Fruit fly (Drosophila melanogaster) whole organism, embryonic: ENCODE measurements around the gene CG4267.

Experiments used
- ATbp ChIP-seq: fragments of 200-800 bp; sonication (Bioruptor generic); optimal IDR thresholded peaks from 2 replicates; lab custom pipeline; 2017; ENCODE audit warnings: missing biosample characterization, mild to moderate bottlenecking, missing genetic modification characterization, missing genetic modification reagents
- C15 ChIP-seq: fragments of 200-800 bp; sonication (Bioruptor generic); IDR thresholded peaks from 3 replicates; pipeline ENCODE4 v1.3.6; 2022; ENCODE audit warnings: missing biosample characterization, missing genetic modification characterization
- CG10274 ChIP-seq: fragments of 200-800 bp; sonication (Bioruptor generic); optimal IDR thresholded peaks from 3 replicates; lab custom pipeline; 2017; ENCODE audit warnings: missing biosample characterization, mild to moderate bottlenecking, missing genetic modification characterization
- CG10979 ChIP-seq: fragments of 200-800 bp; sonication (Bioruptor generic); optimal IDR thresholded peaks from 2 replicates; lab custom pipeline; 2018; ENCODE audit warnings: missing biosample characterization, mild to moderate bottlenecking, missing genetic modification characterization, moderate library complexity
- CG12391 ChIP-seq: fragments of 200-800 bp; sonication (Bioruptor generic); optimal IDR thresholded peaks from 3 replicates; lab custom pipeline; 2018; ENCODE audit warnings: missing biosample characterization, mild to moderate bottlenecking, missing genetic modification characterization, moderate library complexity
- CG14014 ChIP-seq: fragments of 200-800 bp; sonication (Bioruptor generic); IDR thresholded peaks from 2 replicates; pipeline ENCODE4 v1.3.6; 2022; ENCODE audit warnings: missing biosample characterization, missing genetic modification characterization
- CG14965 ChIP-seq: fragments of 200-800 bp; sonication (Bioruptor generic); optimal IDR thresholded peaks from 2 replicates; lab custom pipeline; 2016; ENCODE audit warnings: missing biosample characterization, missing genetic modification characterization, borderline replicate concordance
- CG15514 ChIP-seq: fragments of 200-800 bp; sonication (Bioruptor generic); optimal IDR thresholded peaks from 3 replicates; lab custom pipeline; 2017; ENCODE audit warnings: missing biosample characterization, missing genetic modification characterization, mild to moderate bottlenecking, moderate library complexity, missing genetic modification reagents
- CG16813 ChIP-seq: fragments of 200-800 bp; sonication (Bioruptor generic); IDR thresholded peaks from 3 replicates; pipeline ENCODE4 v1.3.6; 2022; ENCODE audit warnings: missing biosample characterization, missing genetic modification characterization; ENCODE audit not compliant: partially characterized antibody
- CG16815 ChIP-seq: fragments of 200-800 bp; sonication (Bioruptor generic); optimal IDR thresholded peaks from 3 replicates; lab custom pipeline; 2017; ENCODE audit warnings: missing biosample characterization, mild to moderate bottlenecking, missing genetic modification characterization
- CG1832 ChIP-seq: fragments of 200-800 bp; sonication (Bioruptor generic); optimal IDR thresholded peaks from 2 replicates; lab custom pipeline; 2017; ENCODE audit warnings: missing biosample characterization, mild to moderate bottlenecking, missing genetic modification characterization, inconsistent platforms
- CG18764 ChIP-seq: fragments of 200-800 bp; sonication (Bioruptor generic); optimal IDR thresholded peaks from 3 replicates; lab custom pipeline; 2016; ENCODE audit warnings: missing biosample characterization, missing genetic modification characterization
- CG2116 ChIP-seq: fragments of 200-800 bp; sonication (Bioruptor generic); optimal IDR thresholded peaks from 3 replicates; lab custom pipeline; 2018; ENCODE audit warnings: missing biosample characterization, mild to moderate bottlenecking, missing genetic modification characterization
- CG2129 ChIP-seq: fragments of 200-800 bp; sonication (Bioruptor generic); IDR thresholded peaks from 2 replicates; pipeline ENCODE4 v1.3.6; 2022; ENCODE audit warnings: missing biosample characterization, missing genetic modification characterization; ENCODE audit not compliant: partially characterized antibody
- CG32772 ChIP-seq: fragments of 200-800 bp; sonication (Bioruptor generic); IDR thresholded peaks from 2 replicates; pipeline ENCODE4 v1.3.6; 2022; ENCODE audit warnings: missing biosample characterization, missing genetic modification characterization
- CG3995 ChIP-seq: fragments of 200-800 bp; sonication (Bioruptor generic); optimal IDR thresholded peaks from 3 replicates; lab custom pipeline; 2016; ENCODE audit warnings: missing biosample characterization, missing genetic modification characterization
- CG7745 ChIP-seq: fragments of 200-800 bp; sonication (Bioruptor generic); optimal IDR thresholded peaks from 2 replicates; lab custom pipeline; 2018; ENCODE audit warnings: missing biosample characterization, mild to moderate bottlenecking, missing genetic modification characterization, moderate library complexity
- CG8388 ChIP-seq: fragments of 200-800 bp; sonication (Bioruptor generic); optimal IDR thresholded peaks from 2 replicates; lab custom pipeline; 2019; ENCODE audit warnings: missing biosample characterization, mild to moderate bottlenecking, missing genetic modification characterization, moderate library complexity
- CHES-1-like ChIP-seq: fragments of 200-800 bp; sonication (Bioruptor generic); optimal IDR thresholded peaks from 2 replicates; lab custom pipeline; 2016; ENCODE audit warnings: missing biosample characterization, missing genetic modification characterization
- D19B ChIP-seq: fragments of 200-800 bp; sonication (Bioruptor generic); optimal IDR thresholded peaks from 2 replicates; lab custom pipeline; 2017; ENCODE audit warnings: missing biosample characterization, mild to moderate bottlenecking, missing genetic modification characterization
- Dip3 ChIP-seq: fragments of 200-800 bp; sonication (Bioruptor generic); optimal IDR thresholded peaks from 3 replicates; lab custom pipeline; 2016; ENCODE audit warnings: missing biosample characterization, missing genetic modification characterization
- Elba2 ChIP-seq: fragments of 200-800 bp; sonication (Bioruptor generic); optimal IDR thresholded peaks from 3 replicates; lab custom pipeline; 2016; ENCODE audit warnings: missing biosample characterization, missing genetic modification characterization
- Hand ChIP-seq: fragments of 200-800 bp; sonication (Bioruptor generic); optimal IDR thresholded peaks from 2 replicates; lab custom pipeline; 2017; ENCODE audit warnings: mild to moderate bottlenecking, missing biosample characterization, missing genetic modification reagents, missing genetic modification characterization
- Max ChIP-seq: fragments of 200-800 bp; sonication (Bioruptor generic); optimal IDR thresholded peaks from 2 replicates; lab custom pipeline; 2016; ENCODE audit warnings: missing biosample characterization, mild to moderate bottlenecking, missing genetic modification characterization
- Oaz ChIP-seq: fragments of 200-800 bp; sonication (Bioruptor generic); IDR thresholded peaks from 2 replicates; pipeline ENCODE4 v1.3.6; 2022; ENCODE audit warnings: missing biosample characterization, missing genetic modification characterization
- Opbp ChIP-seq: fragments of 200-800 bp; sonication (Bioruptor generic); IDR thresholded peaks from 3 replicates; pipeline ENCODE4 v1.3.6; 2022; ENCODE audit warnings: missing biosample characterization, missing genetic modification characterization; ENCODE audit not compliant: partially characterized antibody
- al ChIP-seq: fragments of 200-800 bp; sonication (Bioruptor generic); IDR thresholded peaks from 2 replicates; pipeline ENCODE4 v1.3.6; 2022; ENCODE audit warnings: missing biosample characterization, missing genetic modification characterization
- ash1 ChIP-seq: fragments of 200-800 bp; sonication (Bioruptor generic); optimal IDR thresholded peaks from 2 replicates; lab custom pipeline; 2018; ENCODE audit warnings: missing biosample characterization, mild to moderate bottlenecking, missing genetic modification characterization
- ci ChIP-seq: fragments of 200-800 bp; sonication (Bioruptor generic); IDR thresholded peaks from 3 replicates; pipeline ENCODE4 v1.3.6; 2022; ENCODE audit warnings: missing biosample characterization, missing genetic modification characterization
- fd96Cb ChIP-seq: fragments of 200-800 bp; sonication (Bioruptor generic); optimal IDR thresholded peaks from 2 replicates; lab custom pipeline; 2018; ENCODE audit warnings: missing biosample characterization, mild to moderate bottlenecking, missing genetic modification characterization, moderate library complexity
- ind ChIP-seq: fragments of 200-800 bp; sonication (Bioruptor generic); optimal IDR thresholded peaks from 3 replicates; lab custom pipeline; 2016; ENCODE audit warnings: missing biosample characterization, missing genetic modification characterization
- lmd ChIP-seq: fragments of 200-800 bp; sonication (Bioruptor generic); IDR thresholded peaks from 2 replicates; pipeline ENCODE4 v1.3.6; 2022; ENCODE audit warnings: missing biosample characterization, missing genetic modification characterization
- mam ChIP-seq: fragments of 200-800 bp; sonication (Bioruptor generic); optimal IDR thresholded peaks from 3 replicates; lab custom pipeline; 2016; ENCODE audit warnings: missing biosample characterization, missing genetic modification characterization
- onecut ChIP-seq: fragments of 200-800 bp; sonication (Bioruptor generic); IDR thresholded peaks from 2 replicates; pipeline ENCODE4 v1.3.6; 2022; ENCODE audit warnings: missing biosample characterization, missing genetic modification characterization
- org-1 ChIP-seq: fragments of 200-800 bp; sonication (Bioruptor generic); optimal IDR thresholded peaks from 2 replicates; lab custom pipeline; 2017; ENCODE audit warnings: missing biosample characterization, missing genetic modification characterization
- repo ChIP-seq: fragments of 200-800 bp; sonication (Bioruptor generic); optimal IDR thresholded peaks from 2 replicates; lab custom pipeline; 2016; ENCODE audit warnings: missing biosample characterization, missing genetic modification characterization
- sug ChIP-seq: fragments of 200-800 bp; optimal IDR thresholded peaks from 2 replicates; lab custom pipeline; 2019; ENCODE audit warnings: missing biosample characterization, mild to moderate bottlenecking, missing genetic modification characterization, moderate library complexity
- tgo ChIP-seq: fragments of 200-800 bp; sonication (Bioruptor generic); IDR thresholded peaks from 3 replicates; pipeline ENCODE4 v1.3.6; 2022; ENCODE audit warnings: missing biosample characterization, missing genetic modification characterization
- vnd ChIP-seq: fragments of 200-800 bp; sonication (Bioruptor generic); IDR thresholded peaks from 3 replicates; pipeline ENCODE4 v1.3.6; 2022; ENCODE audit warnings: missing biosample characterization, missing genetic modification characterization; ENCODE audit not compliant: partially characterized antibody
- zfh1 ChIP-seq: fragments of 200-800 bp; sonication (Bioruptor generic); IDR thresholded peaks from 3 replicates; pipeline ENCODE4 v1.3.6; 2022; ENCODE audit warnings: missing biosample characterization, missing genetic modification characterization

CG4267 gene

dm6 chr2L:2227316-2227715 lies 14.9 kb upstream of the CG4267 start (continued):
- TF ChIP-seq Opbp (GFP tag; lab: Robert Waterston, UW) (no peak), Oaz (peak; percentile 36; the same call in 1 of the 2 replicates), CG15514 (no peak), lmd (GFP tag; lab: Robert Waterston, UW) (peak; percentile 29; the same call in 1 of the 2 replicates), repo (no peak), Max (GFP tag; lab: Kevin White, UChicago) (no peak), CG16813 (GFP tag; lab: Robert Waterston, UW) (no peak), CG14014 (GFP tag; lab: Robert Waterston, UW) (peak; percentile 53; the same call in 1 of the 2 replicates), CHES-1-like (GFP tag; lab: Kevin White, UChicago) (peak; percentile 17), org-1 (GFP tag; lab: Kevin White, UChicago) (peak; percentile 5), CG18764 (GFP tag; lab: Kevin White, UChicago) (no peak), fd96Cb (peak; percentile 43), CG7745 (tag; lab: Kevin White, UChicago) (no peak), vnd (GFP tag; lab: Robert Waterston, UW) (no peak), zfh1 (GFP tag; lab: Robert Waterston, UW) (peak; percentile 61; the same call in 1 of the 3 replicates), C15 (GFP tag; lab: Robert Waterston, UW) (0 out of 3 replicates have a peak, but pooled peaks have one; percentile 49), D19B (GFP tag; lab: Kevin White, UChicago) (no peak), ash1 (GFP tag; lab: Kevin White, UChicago) (no peak), CG2129 (GFP tag; lab: Robert Waterston, UW) (no peak), CG32772 (GFP tag; lab: Robert Waterston, UW) (no peak), Elba2 (GFP tag; lab: Kevin White, UChicago) (no peak), CG2116 (peak; percentile 21), CG8388 (GFP tag; lab: Kevin White, UChicago) (peak; percentile 35), ATbp (GFP tag; lab: Kevin White, UChicago) (peak; percentile 68), tgo (GFP tag; lab: Robert Waterston, UW) (peak; percentile 52; the same call in 2 of the 3 replicates), CG14965 (GFP tag; lab: Kevin White, UChicago) (no peak), ind (GFP tag; lab: Kevin White, UChicago) (peak; percentile 49), CG16815 (GFP tag; lab: Kevin White, UChicago) (no peak), CG1832 (no peak), al (GFP tag; lab: Robert Waterston, UW) (no peak), sug (tag; lab: Kevin White, UChicago) (no peak), CG12391 (tag; lab: Kevin White, UChicago) (peak; percentile 37), ci (GFP tag; lab: Robert Waterston, UW) (peak; percentile 91), CG3995 (GFP tag; lab: Kevin White, UChicago) (no peak), mam (GFP tag; lab: Kevin White, UChicago) (peak; percentile 6), Hand (GFP tag; lab: Kevin White, UChicago) (no peak), onecut (GFP tag; lab: Robert Waterston, UW) (peak; percentile 47), CG10979 (tag; lab: Kevin White, UChicago) (peak; percentile 28), CG10274 (GFP tag; lab: Kevin White, UChicago) (no peak), Dip3 (GFP tag; lab: Kevin White, UChicago) (no peak)
